Worm (Caenorhabditis elegans): Measurements from ENCODE around the gene srg-20.

DNA sequence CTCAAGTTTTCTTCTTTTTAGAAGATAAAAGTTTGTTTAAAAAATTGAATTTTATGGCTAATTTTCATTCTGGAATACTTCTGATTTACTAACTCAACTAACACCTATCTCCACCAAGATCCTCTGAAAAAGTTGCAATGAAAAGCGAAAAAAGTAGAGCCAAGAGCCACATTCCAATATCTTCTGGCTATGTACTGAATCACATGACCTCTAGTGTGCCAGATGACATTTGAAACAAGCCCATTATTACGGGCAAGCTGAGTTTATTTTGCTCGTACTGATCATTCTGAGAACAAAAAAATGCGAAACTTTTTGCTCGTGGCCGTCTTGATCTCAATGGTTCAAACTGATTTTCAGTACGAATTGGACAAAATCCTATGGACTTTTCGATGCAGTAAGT is 42.6 kb downstream of the srg-20 start, which contains the start of gene irld-36:
- TF ChIP-seq tra-4 (tag; optimal IDR thresholded peaks at IDR 0.05) (no peak), F13C5.2 (tag; optimal IDR thresholded peaks at IDR 0.05) (no peak), ets-7 (tag; optimal IDR thresholded peaks at IDR 0.05) (no peak), scrt-1 (GFP tag; IDR thresholded peaks at IDR 0.05) (no peak)

Measured in whole organism, early embryonic.